Fruit fly (Drosophila melanogaster): ENCODE results near the gene Nepl19.

Gene Nepl19

DNA sequence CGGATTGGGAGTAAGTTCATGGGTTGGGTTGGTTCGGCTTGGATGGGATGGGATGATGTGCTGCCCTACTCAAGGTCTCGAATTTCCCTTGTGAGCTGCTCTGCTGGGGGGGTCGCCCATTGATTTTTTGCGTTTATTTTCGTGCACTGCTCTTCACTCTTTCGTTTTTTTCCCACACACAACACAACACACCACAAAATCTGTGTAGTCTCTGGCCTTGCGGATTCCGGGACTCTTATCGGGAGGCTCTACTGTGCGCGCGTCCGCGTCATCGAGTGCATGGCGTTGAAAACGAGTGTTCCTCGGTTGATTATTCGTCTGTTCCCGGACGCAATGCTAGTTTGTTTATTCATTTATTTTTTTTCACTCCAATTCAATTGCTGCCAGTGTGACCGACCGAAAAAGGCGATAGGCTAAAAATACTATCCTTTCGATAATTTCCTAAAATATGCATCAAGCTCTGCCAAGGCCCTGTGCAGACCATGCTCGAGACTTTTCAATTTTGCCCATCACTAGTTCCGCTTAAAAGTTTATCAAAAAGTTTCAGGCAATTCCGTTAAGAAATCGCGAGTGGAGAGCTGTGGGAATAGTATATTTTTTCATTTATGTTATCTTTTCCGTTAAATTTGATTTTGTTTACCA, 48.2 kb downstream of the Nepl19 start, which contains the start of gene WASp (continued):
- TF ChIP-seq dpn (GFP tag; optimal IDR thresholded peaks at IDR 0.05): peak in 1 of 2 experiments; percentile 78
- TF ChIP-seq CG18619 (GFP tag; optimal IDR thresholded peaks at IDR 0.05): peak; percentile 72
- TF ChIP-seq CG15514 (GFP tag; optimal IDR thresholded peaks at IDR 0.05): peak; percentile 88
- no peak for TF ChIP-seq CG15073 (GFP tag; optimal IDR thresholded peaks at IDR 0.05)
- TF ChIP-seq lola (GFP tag; optimal IDR thresholded peaks at IDR 0.05): peak in 1 of 3 experiments; percentile 37
- peak; percentile 68 for TF ChIP-seq CG10267 (tag; optimal IDR thresholded peaks at IDR 0.05)
- no peak for TF ChIP-seq sqz (GFP tag; optimal IDR thresholded peaks at IDR 0.05)
- TF ChIP-seq insv (GFP tag; optimal IDR thresholded peaks at IDR 0.05): peak in 1 of 2 experiments; percentile 62
- TF ChIP-seq ems (GFP tag; optimal IDR thresholded peaks at IDR 0.05): peak; percentile 72
- 0 out of 2 replicates have a peak, but pooled peaks have one; percentile 27 for TF ChIP-seq CG32767 (GFP tag; IDR thresholded peaks at IDR 0.05)
- peak; percentile 63; the same call in 2 of the 3 replicates for TF ChIP-seq sr (GFP tag; IDR thresholded peaks at IDR 0.05)
- 0 out of 4 replicates have a peak, but pooled peaks have one; percentile 22 for TF ChIP-seq chinmo (GFP tag; IDR thresholded peaks at IDR 0.05; ENCODE audit: partially characterized antibody)
- TF ChIP-seq CG17802 (tag; optimal IDR thresholded peaks at IDR 0.05): peak; percentile 100
- no peak for TF ChIP-seq CG6254 (GFP tag; optimal IDR thresholded peaks at IDR 0.05)
- 0 out of 2 replicates have a peak, but pooled peaks have one; percentile 26 for TF ChIP-seq sim (GFP tag; IDR thresholded peaks at IDR 0.05)
- TF ChIP-seq kay (GFP tag; optimal IDR thresholded peaks at IDR 0.05): no peak
- TF ChIP-seq Ptx1 (GFP tag; IDR thresholded peaks at IDR 0.05): peak; percentile 60; the same call in 1 of the 2 replicates
- peak; percentile 66 for TF ChIP-seq Antp (GFP tag; optimal IDR thresholded peaks at IDR 0.05)
- peak; percentile 63 for TF ChIP-seq NK7.1 (GFP tag; optimal IDR thresholded peaks at IDR 0.05)
- TF ChIP-seq Ssrp (tag; optimal IDR thresholded peaks at IDR 0.05): peak; percentile 33
- peak; percentile 21 for TF ChIP-seq CG13123 (GFP tag; optimal IDR thresholded peaks at IDR 0.05)
- peak; percentile 82 for TF ChIP-seq her (GFP tag; optimal IDR thresholded peaks at IDR 0.05)
- TF ChIP-seq CG7357 (GFP tag; IDR thresholded peaks at IDR 0.05): peak; percentile 44; the same call in 1 of the 3 replicates
- TF ChIP-seq CG17385 (GFP tag; optimal IDR thresholded peaks at IDR 0.05): no peak
- peak; percentile 64 for TF ChIP-seq Scr (GFP tag; IDR thresholded peaks at IDR 0.05; ENCODE audit: partially characterized antibody)
- 0 out of 2 replicates have a peak, but pooled peaks have one; percentile 15 for TF ChIP-seq CG6272 (GFP tag; IDR thresholded peaks at IDR 0.05)
- no peak for TF ChIP-seq CG13296 (GFP tag; optimal IDR thresholded peaks at IDR 0.05)
- TF ChIP-seq CG3065 (GFP tag; optimal IDR thresholded peaks at IDR 0.05): peak; percentile 63
- peak; percentile 32 for TF ChIP-seq salm (tag; optimal IDR thresholded peaks at IDR 0.05)
- peak; percentile 64 for TF ChIP-seq mam (GFP tag; optimal IDR thresholded peaks at IDR 0.05)
- peak; percentile 56 for TF ChIP-seq CG4282 (GFP tag; optimal IDR thresholded peaks at IDR 0.05)
- TF ChIP-seq oc (tag; optimal IDR thresholded peaks at IDR 0.05): peak; percentile 26
- no peak for TF ChIP-seq nerfin-2 (GFP tag; IDR thresholded peaks at IDR 0.05; ENCODE audit: partially characterized antibody)
- peak; percentile 73 for TF ChIP-seq CG12391 (tag; optimal IDR thresholded peaks at IDR 0.05)
- peak; percentile 40 for TF ChIP-seq nerfin-1 (tag; optimal IDR thresholded peaks at IDR 0.05)
- no peak for TF ChIP-seq dmrt99B (tag; optimal IDR thresholded peaks at IDR 0.05)
- TF ChIP-seq sc (optimal IDR thresholded peaks at IDR 0.05): no peak
- TF ChIP-seq sc (GFP tag; optimal IDR thresholded peaks at IDR 0.05): peak; percentile 19
- no peak for TF ChIP-seq CG10543 (GFP tag; optimal IDR thresholded peaks at IDR 0.05)
- no peak for TF ChIP-seq tio (GFP tag; optimal IDR thresholded peaks at IDR 0.05)
- TF ChIP-seq CG14667 (GFP tag; IDR thresholded peaks at IDR 0.05): peak; percentile 30; the same call in 1 of the 2 replicates
- TF ChIP-seq CG9727 (GFP tag; optimal IDR thresholded peaks at IDR 0.05): peak; percentile 73
- peak; percentile 4 for TF ChIP-seq Usf (GFP tag; optimal IDR thresholded peaks at IDR 0.05)
- TF ChIP-seq CG32532 (GFP tag; IDR thresholded peaks at IDR 0.05): peak; percentile 74
- peak; percentile 70 for TF ChIP-seq CG4328 (GFP tag; optimal IDR thresholded peaks at IDR 0.05)
- TF ChIP-seq Kr (GFP tag; optimal IDR thresholded peaks at IDR 0.05): no peak
- TF ChIP-seq CG10321 (GFP tag; IDR thresholded peaks at IDR 0.05): no peak
- TF ChIP-seq ci (GFP tag; IDR thresholded peaks at IDR 0.05): peak; percentile 94
- TF ChIP-seq ssp (GFP tag; IDR thresholded peaks at IDR 0.05): peak; percentile 93

All from whole organism, embryonic.